Worm (Caenorhabditis elegans): Measurements from ENCODE around the gene ghi-1.

DNA sequence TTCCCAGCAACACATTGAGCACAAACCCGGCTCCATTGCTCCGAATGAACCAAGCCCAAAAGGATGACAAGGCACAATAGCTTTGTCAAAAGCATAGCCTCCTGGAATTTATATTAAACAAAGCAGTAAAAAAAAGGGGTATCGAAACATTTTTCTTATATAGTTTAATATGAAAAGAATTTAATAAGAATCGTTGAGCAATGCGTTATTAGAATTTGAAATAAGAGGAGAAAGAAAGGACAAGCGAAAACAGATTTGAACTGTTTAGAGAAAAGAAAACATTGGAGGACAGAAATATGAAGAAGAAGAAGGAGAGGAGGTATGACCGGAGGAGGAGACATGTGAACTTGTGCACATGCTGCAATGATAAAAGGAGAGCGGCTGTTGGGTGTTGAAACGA is 38.6 kb downstream of the ghi-1 start, which contains the start of gene C47D12.5:
- TF ChIP-seq ama-1 (optimal IDR thresholded peaks at IDR 0.05): no peak
- TF ChIP-seq pes-1 (GFP tag; IDR thresholded peaks at IDR 0.05): no peak
- no peak for TF ChIP-seq sea-1 (GFP tag; conservative IDR thresholded peaks at IDR 0.05)
- no peak for TF ChIP-seq ets-7 (tag; optimal IDR thresholded peaks at IDR 0.05)
- no peak for TF ChIP-seq B0310.2 (tag; optimal IDR thresholded peaks at IDR 0.05)
- no peak for TF ChIP-seq scrt-1 (GFP tag; IDR thresholded peaks at IDR 0.05)
- no peak for TF ChIP-seq F13C5.2 (tag; optimal IDR thresholded peaks at IDR 0.05)
- TF ChIP-seq tbx-37 (GFP tag; conservative IDR thresholded peaks at IDR 0.05): no peak
- TF ChIP-seq tra-4 (tag; optimal IDR thresholded peaks at IDR 0.05): no peak
- TF ChIP-seq aly-1 (tag; optimal IDR thresholded peaks at IDR 0.05): no peak
- TF ChIP-seq ceh-13 (GFP tag; optimal IDR thresholded peaks at IDR 0.05): no peak
- no peak for TF ChIP-seq hmbx-1 (tag; optimal IDR thresholded peaks at IDR 0.05)

Measured in whole organism, early embryonic.